Worm (Caenorhabditis elegans): ENCODE results near the gene atn-1.

DNA sequence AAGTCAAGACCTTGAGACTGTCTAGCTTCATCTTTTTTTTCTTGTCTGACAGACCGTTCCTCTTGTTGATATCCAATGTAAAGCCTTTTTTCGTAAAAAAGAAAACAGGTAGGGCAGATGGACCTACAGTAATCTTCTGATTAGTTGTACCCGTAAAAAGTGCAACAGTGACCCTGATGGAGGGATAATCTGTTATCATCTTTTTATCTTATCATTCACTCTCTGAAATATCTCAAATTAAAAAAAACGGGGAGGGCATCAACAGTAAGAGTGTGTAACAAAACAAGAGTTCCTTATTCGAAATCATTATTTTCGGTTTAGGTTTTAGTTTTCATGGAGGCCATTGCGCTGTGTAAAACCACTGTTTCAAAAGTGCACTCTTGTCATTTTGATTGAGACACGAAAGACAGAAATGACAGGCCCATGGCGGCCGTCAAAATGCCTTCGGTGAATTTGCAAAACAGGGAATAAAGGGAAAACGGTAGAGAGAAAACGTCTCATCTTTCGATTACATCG lies 55.5 kb downstream of the atn-1 start:
- TF ChIP-seq lin-11 (tag; optimal IDR thresholded peaks at IDR 0.05) (no peak), R02D3.7 (tag; optimal IDR thresholded peaks at IDR 0.05) (no peak), F13H6.1 (tag; optimal IDR thresholded peaks at IDR 0.05) (no peak), snpc-4 (tag; optimal IDR thresholded peaks at IDR 0.05) (no peak), nhr-237 (tag; optimal IDR thresholded peaks at IDR 0.05) (no peak), ceh-82 (tag; optimal IDR thresholded peaks at IDR 0.05) (no peak), nhr-11 (tag; optimal IDR thresholded peaks at IDR 0.05) (no peak), skn-1 (tag; optimal IDR thresholded peaks at IDR 0.05) (no peak), fos-1 (tag; optimal IDR thresholded peaks at IDR 0.05) (peak; percentile 8), zag-1 (tag; optimal IDR thresholded peaks at IDR 0.05) (no peak), alr-1 (tag; optimal IDR thresholded peaks at IDR 0.05) (no peak), nhr-25 (tag; optimal IDR thresholded peaks at IDR 0.05) (peak; percentile 63), nhr-23 (tag; optimal IDR thresholded peaks at IDR 0.05) (no peak), nhr-6 (tag; optimal IDR thresholded peaks at IDR 0.05) (no peak)

All from whole organism, L2 larva.